Worm (Caenorhabditis elegans) whole organism, mixed stage, embryonic: ENCODE measurements around the gene F57A8.6.

Experiments
- M03D4.4 ChIP-seq: sonication (generic microtip); optimal IDR thresholded peaks from 2 replicates; lab custom pipeline; 2017; ENCODE audit warnings: mild to moderate bottlenecking, missing genetic modification characterization, missing compliant biosample characterization
- bed-3 ChIP-seq: fragments of 200-800 bp; sonication (Bioruptor generic); optimal IDR thresholded peaks from 3 replicates; lab custom pipeline; 2018; ENCODE audit warnings: mild to moderate bottlenecking, missing genetic modification characterization, moderate library complexity, missing compliant biosample characterization
- blmp-1 ChIP-seq: fragments of 150-350 bp; optimal IDR thresholded peaks from 2 replicates; lab custom pipeline; 2014; ENCODE audit warnings: missing biosample characterization, missing genetic modification characterization
- ceh-39 ChIP-seq: fragments of 150-350 bp; optimal IDR thresholded peaks from 2 replicates; lab custom pipeline; 2014; ENCODE audit warnings: missing biosample characterization, missing genetic modification characterization
- ceh-43 ChIP-seq: fragments of 200-800 bp; sonication (Bioruptor generic); optimal IDR thresholded peaks from 2 replicates; lab custom pipeline; 2018; ENCODE audit warnings: mild to moderate bottlenecking, missing genetic modification characterization, moderate library complexity, missing compliant biosample characterization
- ceh-83 ChIP-seq: fragments of 200-800 bp; sonication (Bioruptor generic); optimal IDR thresholded peaks from 2 replicates; lab custom pipeline; 2018; ENCODE audit warnings: mild to moderate bottlenecking, missing genetic modification characterization, missing compliant biosample characterization
- ces-1 ChIP-seq: fragments of 150-350 bp; optimal IDR thresholded peaks from 2 replicates; lab custom pipeline; 2014; ENCODE audit warnings: missing biosample characterization, missing genetic modification reagents, missing genetic modification characterization
- drap-1 ChIP-seq: fragments of 200-800 bp; sonication (Bioruptor generic); optimal IDR thresholded peaks from 3 replicates; lab custom pipeline; 2018; ENCODE audit warnings: mild to moderate bottlenecking, missing genetic modification characterization, missing compliant biosample characterization
- elt-1 ChIP-seq: sonication (generic microtip); optimal IDR thresholded peaks from 2 replicates; lab custom pipeline; 2017; ENCODE audit warnings: missing genetic modification characterization, mild to moderate bottlenecking, missing compliant biosample characterization, antibody characterized with exemption, moderate library complexity, borderline replicate concordance; ENCODE audit not compliant: insufficient read depth
- elt-3 ChIP-seq: fragments of 150-350 bp; optimal IDR thresholded peaks from 2 replicates; lab custom pipeline; 2014; ENCODE audit warnings: missing biosample characterization, missing genetic modification characterization
- flh-1 ChIP-seq: fragments of 200-800 bp; sonication (Bioruptor generic); optimal IDR thresholded peaks from 2 replicates; lab custom pipeline; 2018; ENCODE audit warnings: mild to moderate bottlenecking, missing genetic modification characterization, moderate library complexity, missing compliant biosample characterization
- ham-2 ChIP-seq: fragments of 200-800 bp; sonication (Bioruptor generic); optimal IDR thresholded peaks from 2 replicates; lab custom pipeline; 2018; ENCODE audit warnings: mild to moderate bottlenecking, missing genetic modification characterization, missing compliant biosample characterization
- hlh-1 ChIP-seq: fragments of 150-350 bp; optimal IDR thresholded peaks from 2 replicates; lab custom pipeline; 2014; ENCODE audit warnings: missing biosample characterization, missing genetic modification reagents, missing genetic modification characterization
- lin-13 ChIP-seq: fragments of 150-350 bp; optimal IDR thresholded peaks from 2 replicates; lab custom pipeline; 2014; ENCODE audit warnings: missing biosample characterization, missing genetic modification characterization
- lin-32 ChIP-seq: fragments of 200-800 bp; sonication (Bioruptor generic); optimal IDR thresholded peaks from 2 replicates; lab custom pipeline; 2018; ENCODE audit warnings: mild to moderate bottlenecking, missing genetic modification characterization, missing compliant biosample characterization
- lsy-2 ChIP-seq: fragments of 150-350 bp; optimal IDR thresholded peaks from 2 replicates; lab custom pipeline; 2014; ENCODE audit warnings: missing biosample characterization, missing genetic modification characterization
- mep-1 ChIP-seq: fragments of 150-350 bp; optimal IDR thresholded peaks from 2 replicates; lab custom pipeline; 2017; ENCODE audit warnings: missing biosample characterization, missing genetic modification reagents, missing genetic modification characterization, inconsistent platforms
- mls-2 ChIP-seq: sonication (generic microtip); optimal IDR thresholded peaks from 2 replicates; lab custom pipeline; 2016; ENCODE audit warnings: mild to moderate bottlenecking, missing genetic modification characterization, moderate library complexity, missing compliant biosample characterization
- nhr-12 ChIP-seq: fragments of 150-350 bp; optimal IDR thresholded peaks from 2 replicates; lab custom pipeline; 2014; ENCODE audit warnings: missing biosample characterization, missing genetic modification characterization
- nhr-237 ChIP-seq: fragments of 150-350 bp; optimal IDR thresholded peaks from 2 replicates; lab custom pipeline; 2014; ENCODE audit warnings: missing biosample characterization, missing genetic modification characterization
- nhr-28 ChIP-seq: fragments of 150-350 bp; optimal IDR thresholded peaks from 2 replicates; lab custom pipeline; 2014; ENCODE audit warnings: missing biosample characterization, missing genetic modification characterization
- nhr-76 ChIP-seq: sonication (generic microtip); optimal IDR thresholded peaks from 2 replicates; lab custom pipeline; 2017; ENCODE audit warnings: missing biosample characterization, missing genetic modification characterization
- pha-4 ChIP-seq: fragments of 150-350 bp; optimal IDR thresholded peaks from 2 replicates; lab custom pipeline; 2018; ENCODE audit warnings: missing biosample characterization, missing genetic modification reagents, missing genetic modification characterization
- sem-2 ChIP-seq: fragments of 200-800 bp; sonication (Bioruptor generic); optimal IDR thresholded peaks from 2 replicates; lab custom pipeline; 2018; ENCODE audit warnings: mild to moderate bottlenecking, missing genetic modification characterization, missing compliant biosample characterization
- snpc-4 ChIP-seq: fragments of 150-350 bp; optimal IDR thresholded peaks from 2 replicates; lab custom pipeline; 2014; ENCODE audit warnings: missing biosample characterization, missing genetic modification characterization
- sptf-1 ChIP-seq: sonication (generic microtip); optimal IDR thresholded peaks from 2 replicates; lab custom pipeline; 2017; ENCODE audit warnings: mild to moderate bottlenecking, missing genetic modification characterization, moderate library complexity, missing compliant biosample characterization
- tbx-8 ChIP-seq: fragments of 200-800 bp; sonication (Bioruptor generic); optimal IDR thresholded peaks from 2 replicates; lab custom pipeline; 2018; ENCODE audit warnings: mild to moderate bottlenecking, missing genetic modification characterization, moderate library complexity, missing compliant biosample characterization
- unc-120 ChIP-seq: sonication (generic microtip); optimal IDR thresholded peaks from 2 replicates; lab custom pipeline; 2017; ENCODE audit warnings: missing genetic modification characterization, missing compliant biosample characterization; ENCODE audit not compliant: poor library complexity, severe bottlenecking
- unc-39 ChIP-seq: fragments of 150-350 bp; optimal IDR thresholded peaks from 2 replicates; lab custom pipeline; 2014; ENCODE audit warnings: missing biosample characterization, missing genetic modification characterization
- unc-62 ChIP-seq: fragments of 150-350 bp; optimal IDR thresholded peaks from 2 replicates; lab custom pipeline; 2014; ENCODE audit warnings: missing biosample characterization, missing genetic modification reagents, missing genetic modification characterization
- zip-8 ChIP-seq: fragments of 150-350 bp; optimal IDR thresholded peaks from 2 replicates; lab custom pipeline; 2014; ENCODE audit warnings: missing biosample characterization, missing genetic modification characterization
- ztf-11 ChIP-seq: fragments of 150-350 bp; optimal IDR thresholded peaks from 2 replicates; lab custom pipeline; 2014; ENCODE audit warnings: missing biosample characterization, missing genetic modification characterization

Gene F57A8.6

ce11 chrV:10086141-10086540, 12.4 kb upstream of the F57A8.6 start:
- TF ChIP-seq ceh-43 (GFP tag; lab: Kevin White, UChicago) (no peak), unc-120 (tag; lab: Kevin White, UChicago) (no peak), ztf-11 (tag; lab: Kevin White, UChicago) (no peak), hlh-1 (peak; percentile 52)

ce11 chrV:10084864-10085263, 11.2 kb upstream of the F57A8.6 start, which contains the start of gene R04B5.6:
Gene R04B5.6, plus strand, starts transcription at chrV:10085164.
- TF ChIP-seq hlh-1 (peak; percentile 6), lin-13 (tag; lab: Kevin White, UChicago) (no peak)
- TF ChIP-seq, all 35 proteins: peak for 1

ce11 chrV:10083999-10084468, 10.3 kb upstream of the F57A8.6 start, which contains the start of gene nhr-12:
Gene nhr-12, minus strand, starts transcription at chrV:10084049.
- TF ChIP-seq mep-1 (tag; lab: Kevin White, UChicago) (peak; percentile 13), snpc-4 (tag; lab: Kevin White, UChicago) (no peak), lin-13 (tag; lab: Kevin White, UChicago) (no peak), zip-8 (no peak), nhr-28 (tag; lab: Kevin White, UChicago) (peak; percentile 50)

ce11 chrV:10081636-10082035, 7.9 kb upstream of the F57A8.6 start, which contains the start of gene nhr-205:
Gene nhr-205, minus strand, starts transcription at chrV:10081776.
- TF ChIP-seq unc-120 (tag; lab: Kevin White, UChicago) (no peak), tbx-8 (GFP tag; lab: Kevin White, UChicago) (no peak), lin-32 (GFP tag; lab: Kevin White, UChicago) (no peak), elt-3 (tag; lab: Kevin White, UChicago) (no peak), mep-1 (tag; lab: Kevin White, UChicago) (no peak), ham-2 (GFP tag; lab: Kevin White, UChicago) (no peak), ceh-83 (GFP tag; lab: Kevin White, UChicago) (no peak), nhr-12 (tag; lab: Kevin White, UChicago) (no peak), ztf-11 (tag; lab: Kevin White, UChicago) (no peak), lin-13 (tag; lab: Kevin White, UChicago) (no peak), mls-2 (tag; lab: Kevin White, UChicago) (no peak), nhr-76 (tag; lab: Kevin White, UChicago) (no peak), nhr-237 (tag; lab: Kevin White, UChicago) (no peak), sptf-1 (no peak), unc-39 (tag; lab: Kevin White, UChicago) (no peak), drap-1 (GFP tag; lab: Kevin White, UChicago) (no peak), elt-1 (tag; lab: Kevin White, UChicago) (no peak), lsy-2 (tag; lab: Kevin White, UChicago) (no peak), ceh-39 (tag; lab: Kevin White, UChicago) (no peak)
- TF ChIP-seq, all 35 proteins: peak for 0

ce11 chrV:10080905-10081304, 7.2 kb upstream of the F57A8.6 start:
- TF ChIP-seq lin-13 (tag; lab: Kevin White, UChicago) (no peak), nhr-237 (tag; lab: Kevin White, UChicago) (no peak), mep-1 (tag; lab: Kevin White, UChicago) (no peak), sem-2 (GFP tag; lab: Kevin White, UChicago) (no peak), nhr-28 (tag; lab: Kevin White, UChicago) (no peak)

- TF ChIP-seq M03D4.4 (tag; lab: Kevin White, UChicago): no peak
- no peak for TF ChIP-seq lin-13 (tag; lab: Kevin White, UChicago)
- no peak for TF ChIP-seq unc-62
- no peak for TF ChIP-seq blmp-1 (tag; lab: Kevin White, UChicago)
- TF ChIP-seq sptf-1: no peak
- no peak for TF ChIP-seq lin-32 (GFP tag; lab: Kevin White, UChicago)
- no peak for TF ChIP-seq elt-1 (tag; lab: Kevin White, UChicago)
- no peak for TF ChIP-seq ceh-39 (tag; lab: Kevin White, UChicago)
- no peak for TF ChIP-seq hlh-1
- TF ChIP-seq bed-3: no peak
- no peak for TF ChIP-seq flh-1
- TF ChIP-seq mls-2 (tag; lab: Kevin White, UChicago): no peak
- no peak for TF ChIP-seq pha-4 (tag; lab: Kevin White, UChicago)
- no peak for TF ChIP-seq ces-1 (GFP tag; lab: Kevin White, UChicago)
- no peak for TF ChIP-seq ztf-11 (tag; lab: Kevin White, UChicago)
- TF ChIP-seq snpc-4 (tag; lab: Kevin White, UChicago): no peak
- TF ChIP-seq elt-3 (tag; lab: Kevin White, UChicago): no peak
Observed at ce11 chrV:10078244-10078643, 4.6 kb upstream of the F57A8.6 start, which contains the start of gene R04B5.1. Gene R04B5.1, minus strand, starts transcription at chrV:10078344.
